Worm (Caenorhabditis elegans) whole organism, dauer: ENCODE measurements around the gene F18A12.7.

Source experiments
- unc-62 ChIP-seq: sonication (generic microtip); optimal IDR thresholded peaks from 2 replicates; lab custom pipeline; 2017; ENCODE audit warnings: missing biosample characterization, missing genetic modification reagents, missing genetic modification characterization

Gene F18A12.7

ce11 chrII:3387503-3387902 lies 26.8 kb downstream of the F18A12.7 start, which contains the start of gene T06D4.6:
T06D4.6 (minus strand) TSS chrII:3387603.
- no peak for TF ChIP-seq unc-62

ce11 chrII:3385736-3386135 lies 28.5 kb downstream of the F18A12.7 start, which contains the start of gene T06D4.2:
T06D4.2 (minus strand) TSS chrII:3385905.
- no peak for TF ChIP-seq unc-62

- no peak for TF ChIP-seq unc-62
These were observed 31.2 kb downstream of the F18A12.7 start for ce11 chrII:3383116-3383515.

ce11 chrII:3381510-3381909 lies 32.8 kb downstream of the F18A12.7 start, which contains the start of gene T06D4.1:
T06D4.1 (plus strand) TSS chrII:3381830.
- no peak for TF ChIP-seq unc-62

- TF ChIP-seq unc-62 = no peak
These were observed 36.0 kb downstream of the F18A12.7 start, which contains the start of gene Y49F6C.2 for ce11 chrII:3378275-3378674. Y49F6C.2 (plus strand) TSS chrII:3378575.

ce11 chrII:3376789-3377188 lies 37.5 kb downstream of the F18A12.7 start, which contains the start of gene bath-9:
bath-9 (plus strand) TSS chrII:3377089.
- no peak for TF ChIP-seq unc-62

ce11 chrII:3375302-3375701 lies 39.0 kb downstream of the F18A12.7 start:
- TF ChIP-seq unc-62 = no peak

ce11 chrII:3374779-3375178 lies 39.5 kb downstream of the F18A12.7 start, which contains the start of gene bath-10:
bath-10 (plus strand) TSS chrII:3375079.
- TF ChIP-seq unc-62 = no peak

- TF ChIP-seq unc-62 = no peak
These were observed 40.4 kb downstream of the F18A12.7 start for ce11 chrII:3373875-3374274.

- no peak for TF ChIP-seq unc-62
These were observed 43.3 kb downstream of the F18A12.7 start, which contains the start of gene bath-23 for ce11 chrII:3371010-3371409. bath-23 (plus strand) TSS chrII:3371310.

ce11 chrII:3370061-3370460 lies 44.2 kb downstream of the F18A12.7 start, which contains the start of gene Y49F6C.8:
Y49F6C.8 (minus strand) TSS chrII:3370111.
- TF ChIP-seq unc-62 = no peak

ce11 chrII:3368097-3368496 lies 46.2 kb downstream of the F18A12.7 start, which contains the start of gene Y49F6C.7:
Y49F6C.7 (minus strand) TSS chrII:3368197.
- no peak for TF ChIP-seq unc-62

ce11 chrII:3367100-3367499 lies 47.2 kb downstream of the F18A12.7 start, which contains the start of gene Y49F6C.6:
Y49F6C.6 (minus strand) TSS chrII:3367200.
- TF ChIP-seq unc-62 = no peak
